Worm (Caenorhabditis elegans) whole organism, midembryonic: ENCODE results near the gene T19B10.5.

Experiments
- T22C8.4 ChIP-seq: fragments of 200-800 bp; sonication (Bioruptor generic); IDR thresholded peaks from 2 replicates; pipeline ENCODE4 v1.3.6; 2022; ENCODE audit warnings: missing genetic modification characterization, missing compliant biosample characterization
- cog-1 ChIP-seq: sonication (generic microtip); optimal IDR thresholded peaks from 2 replicates; lab custom pipeline; 2016; ENCODE audit warnings: missing genetic modification characterization, missing compliant biosample characterization
- flt-1 ChIP-seq: fragments of 200-800 bp; sonication (Bioruptor generic); IDR thresholded peaks from 2 replicates; pipeline ENCODE4 v1.3.6; 2022; ENCODE audit warnings: missing genetic modification characterization, missing compliant biosample characterization
- klf-2 ChIP-seq: fragments of 200-800 bp; sonication (Bioruptor generic); conservative IDR thresholded peaks from 2 replicates; pipeline ENCODE4 v1.3.6; 2022; ENCODE audit warnings: missing genetic modification reagents, missing genetic modification characterization, missing compliant biosample characterization
- med-1 ChIP-seq: sonication (generic microtip); optimal IDR thresholded peaks from 2 replicates; lab custom pipeline; 2017; ENCODE audit warnings: missing genetic modification characterization, mild to moderate bottlenecking, missing compliant biosample characterization, antibody characterized with exemption, missing genetic modification reagents; ENCODE audit not compliant: insufficient read depth
- ref-1 ChIP-seq: fragments of 200-800 bp; sonication (Bioruptor generic); conservative IDR thresholded peaks from 2 replicates; pipeline ENCODE4 v1.3.6; 2022; ENCODE audit warnings: missing genetic modification reagents, missing genetic modification characterization, missing compliant biosample characterization
- tab-1 ChIP-seq: fragments of 200-800 bp; sonication (Bioruptor generic); IDR thresholded peaks from 2 replicates; pipeline ENCODE4 v1.3.6; 2022; ENCODE audit warnings: missing genetic modification characterization, missing compliant biosample characterization
- ztf-23 ChIP-seq: fragments of 200-800 bp; sonication (Bioruptor generic); IDR thresholded peaks from 2 replicates; pipeline ENCODE4 v1.3.6; 2022; ENCODE audit warnings: missing genetic modification reagents, missing genetic modification characterization, missing compliant biosample characterization
- ztf-29 ChIP-seq: fragments of 200-800 bp; sonication (Bioruptor generic); IDR thresholded peaks from 2 replicates; pipeline ENCODE4 v1.3.6; 2022; ENCODE audit warnings: missing genetic modification reagents, missing genetic modification characterization, missing compliant biosample characterization

Gene T19B10.5

ce11 chrV:11234350-11234749 lies at the start of gene T19B10.5:
TSS of gene T19B10.5 (plus strand) at chrV:11234650.
- TF ChIP-seq klf-2 (GFP tag; lab: Robert Waterston, UW) = no peak
- TF ChIP-seq med-1 = no peak

ce11 chrV:11190983-11191382 lies 43.5 kb upstream of the T19B10.5 start, which contains the start of gene lgc-49:
TSS of gene lgc-49 (plus strand) at chrV:11191283.
- no peak for TF ChIP-seq cog-1
- no peak for TF ChIP-seq tab-1 (GFP tag; lab: Robert Waterston, UW)
- no peak for TF ChIP-seq ztf-23
- TF ChIP-seq ztf-29 (GFP tag; lab: Robert Waterston, UW) = no peak
- TF ChIP-seq T22C8.4 (GFP tag; lab: Robert Waterston, UW) = no peak

DNA sequence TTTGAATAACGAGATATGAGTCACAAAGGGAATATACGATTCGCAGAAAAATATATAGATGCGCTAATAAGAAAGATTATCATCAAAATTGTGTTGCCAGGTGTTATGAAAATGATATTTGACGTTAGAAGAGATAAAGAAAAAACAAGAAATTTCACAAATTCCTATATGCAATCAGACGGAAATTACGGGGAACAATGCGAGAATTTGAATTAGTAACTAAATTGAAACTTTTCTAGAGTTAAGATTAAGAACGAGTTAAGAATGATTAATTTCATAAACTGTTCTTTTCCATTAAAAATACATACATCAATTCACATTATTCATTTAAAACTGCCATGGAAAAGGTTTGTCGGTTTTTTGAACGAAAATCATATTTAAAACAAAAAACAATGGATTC lies 38.3 kb upstream of the T19B10.5 start, which contains the start of gene clc-6:
Gene clc-6 (minus strand): TSS at position 101 of the 400 bp plus-strand sequence.
- TF ChIP-seq ztf-29 (GFP tag; lab: Robert Waterston, UW) = no peak
- no peak for TF ChIP-seq ref-1 (GFP tag; lab: Robert Waterston, UW)
- no peak for TF ChIP-seq ztf-23
- no peak for TF ChIP-seq T22C8.4 (GFP tag; lab: Robert Waterston, UW)
- no peak for TF ChIP-seq klf-2 (GFP tag; lab: Robert Waterston, UW)
- no peak for TF ChIP-seq med-1
- TF ChIP-seq tab-1 (GFP tag; lab: Robert Waterston, UW) = no peak
- no peak for TF ChIP-seq flt-1 (GFP tag; lab: Robert Waterston, UW)
- TF ChIP-seq cog-1 = no peak

DNA sequence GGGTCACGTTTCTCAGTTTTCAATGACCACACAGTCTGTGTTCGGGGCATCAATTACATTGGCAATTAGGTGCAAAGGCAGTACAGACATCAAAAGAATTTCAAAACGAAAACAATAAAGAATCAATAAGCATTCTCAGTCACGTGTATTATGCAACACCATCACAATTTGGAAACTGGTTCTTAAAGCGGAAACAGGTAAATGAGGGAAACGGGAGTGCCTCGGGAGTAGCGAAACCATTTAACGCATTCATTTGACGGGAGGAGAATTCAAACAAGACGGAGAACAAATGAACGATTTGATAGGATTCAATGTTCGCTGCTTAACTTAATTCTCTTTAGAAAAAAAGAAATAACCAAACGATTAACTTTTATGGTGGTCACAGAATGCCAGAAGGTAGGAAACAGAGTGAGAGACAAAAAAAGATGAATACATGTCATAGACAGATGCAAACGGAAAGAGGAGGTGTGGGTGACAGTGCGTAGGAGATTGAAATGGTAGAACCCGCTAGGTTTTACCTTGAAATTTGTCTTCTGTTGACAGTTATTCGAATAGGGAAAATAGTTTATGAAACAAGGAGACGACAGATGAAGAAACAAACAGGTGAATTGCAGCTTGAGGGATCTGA lies 37.7 kb upstream of the T19B10.5 start:
- no peak for TF ChIP-seq cog-1
- TF ChIP-seq ztf-23 = no peak
- TF ChIP-seq med-1 = no peak
- TF ChIP-seq T22C8.4 (GFP tag; lab: Robert Waterston, UW) = no peak
- TF ChIP-seq klf-2 (GFP tag; lab: Robert Waterston, UW) = no peak
- TF ChIP-seq ref-1 (GFP tag; lab: Robert Waterston, UW) = no peak
- TF ChIP-seq flt-1 (GFP tag; lab: Robert Waterston, UW) = no peak
- TF ChIP-seq tab-1 (GFP tag; lab: Robert Waterston, UW) = no peak
- no peak for TF ChIP-seq ztf-29 (GFP tag; lab: Robert Waterston, UW)

DNA sequence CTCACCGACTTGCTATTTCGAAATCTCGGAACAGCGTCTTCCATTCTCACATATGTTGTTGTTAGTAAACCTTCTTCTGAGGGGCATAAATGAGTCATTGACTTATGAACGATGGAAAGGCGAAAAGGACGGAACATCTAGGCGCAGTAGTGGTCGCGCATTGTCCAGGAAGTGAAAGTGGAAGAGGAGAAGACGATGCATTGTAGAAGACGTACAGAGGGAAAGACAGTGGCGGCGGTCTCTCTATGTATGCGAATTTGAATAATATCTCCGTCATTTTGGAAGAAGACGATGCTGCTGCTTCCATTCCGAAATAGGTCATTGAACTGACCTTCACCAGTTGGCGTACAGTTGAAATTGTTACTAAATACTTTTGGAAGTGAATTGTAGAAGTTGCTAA lies 36.4 kb upstream of the T19B10.5 start:
- no peak for TF ChIP-seq klf-2 (GFP tag; lab: Robert Waterston, UW)
- no peak for TF ChIP-seq T22C8.4 (GFP tag; lab: Robert Waterston, UW)

DNA sequence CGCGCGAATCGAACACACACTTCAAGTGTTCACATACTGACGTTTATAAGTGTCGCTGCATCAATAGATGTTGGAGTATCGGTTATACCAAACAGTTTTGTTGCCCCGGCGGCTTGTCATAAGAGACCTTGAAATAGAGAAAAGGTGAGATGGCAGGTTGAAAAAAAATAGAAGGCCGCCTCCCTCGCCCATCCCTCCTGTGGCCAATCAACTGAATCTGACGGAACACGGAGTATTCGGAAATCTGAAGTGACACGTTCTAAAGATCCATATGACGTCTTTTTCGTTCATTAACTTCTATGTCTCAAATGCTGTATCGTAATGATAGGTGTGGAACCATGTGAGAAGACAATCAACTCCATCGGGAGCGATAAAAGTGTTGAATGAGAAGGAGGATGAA lies 35.0 kb upstream of the T19B10.5 start:
- TF ChIP-seq ztf-23 (no peak), T22C8.4 (GFP tag; lab: Robert Waterston, UW) (no peak), ref-1 (GFP tag; lab: Robert Waterston, UW) (no peak), ztf-29 (GFP tag; lab: Robert Waterston, UW) (no peak)

DNA sequence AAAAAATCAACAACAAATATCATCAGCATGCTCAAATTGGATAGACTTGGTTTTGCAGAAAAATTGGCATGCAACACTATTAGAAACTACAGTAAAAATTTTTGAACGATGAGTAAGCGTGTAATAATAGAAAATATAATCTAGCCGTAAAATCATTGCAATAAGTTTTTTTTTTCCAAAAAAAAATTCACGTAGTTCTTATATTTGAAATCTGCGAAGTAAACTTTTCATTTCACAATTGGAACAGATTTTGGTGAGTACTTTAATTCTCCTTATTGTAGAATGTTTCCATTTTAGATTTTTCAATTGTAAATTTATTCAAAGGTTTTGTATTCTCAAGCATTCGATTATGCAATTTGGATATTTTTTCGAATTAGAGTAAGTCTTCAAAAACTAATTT lies 34.1 kb upstream of the T19B10.5 start, which contains the start of gene K10D6.3:
Gene K10D6.3 (plus strand): TSS at position 301 of the 400 bp plus-strand sequence.
- TF ChIP-seq ref-1 (GFP tag; lab: Robert Waterston, UW) = no peak
- no peak for TF ChIP-seq flt-1 (GFP tag; lab: Robert Waterston, UW)
- TF ChIP-seq T22C8.4 (GFP tag; lab: Robert Waterston, UW) = no peak
- TF ChIP-seq tab-1 (GFP tag; lab: Robert Waterston, UW) = no peak
- TF ChIP-seq ztf-23 = no peak
- TF ChIP-seq ztf-29 (GFP tag; lab: Robert Waterston, UW) = no peak
- no peak for TF ChIP-seq klf-2 (GFP tag; lab: Robert Waterston, UW)
- no peak for TF ChIP-seq med-1

DNA sequence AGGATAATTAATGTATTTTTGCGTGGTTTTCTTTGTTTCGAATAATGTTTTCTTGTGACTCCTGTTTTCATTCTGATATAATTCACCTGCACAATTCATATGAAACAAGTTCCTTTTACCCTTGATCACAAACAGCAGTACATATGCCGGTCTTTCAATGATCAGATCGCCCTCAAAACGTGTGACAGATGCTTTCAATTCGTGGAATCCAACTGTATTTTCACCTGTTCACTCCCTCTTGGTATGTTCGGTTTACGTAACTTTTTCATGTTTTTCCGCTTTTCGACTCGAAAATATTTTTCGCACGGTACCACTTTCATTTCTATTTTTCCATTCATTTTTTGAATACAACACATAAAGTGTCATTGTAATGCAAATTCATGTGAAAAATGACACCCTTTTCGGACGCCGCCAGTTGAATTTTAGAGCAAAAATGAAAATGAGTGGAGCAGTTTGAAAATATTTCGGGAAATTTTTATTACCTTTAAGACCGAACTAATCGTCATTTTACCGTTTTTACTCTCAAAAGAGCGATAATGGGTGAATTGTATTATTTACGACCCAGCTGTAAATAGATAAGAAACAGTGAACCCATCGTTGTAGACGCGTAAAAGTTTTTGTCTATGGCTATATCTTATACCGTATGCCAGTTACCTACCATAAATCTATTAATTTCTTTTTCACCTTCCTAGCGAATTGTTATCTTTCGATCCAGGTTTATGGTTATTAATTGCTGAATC lies 32.5 kb upstream of the T19B10.5 start, which contains the start of gene K10D6.4:
Gene K10D6.4 (plus strand): TSS at position 100 of the 740 bp plus-strand sequence.
- TF ChIP-seq cog-1 (no peak), med-1 (no peak), klf-2 (GFP tag; lab: Robert Waterston, UW) (no peak), ztf-29 (GFP tag; lab: Robert Waterston, UW) (no peak), ref-1 (GFP tag; lab: Robert Waterston, UW) (no peak)

- no peak for TF ChIP-seq ztf-29 (GFP tag; lab: Robert Waterston, UW)
- TF ChIP-seq med-1 = no peak
- no peak for TF ChIP-seq cog-1
- no peak for TF ChIP-seq T22C8.4 (GFP tag; lab: Robert Waterston, UW)
- TF ChIP-seq flt-1 (GFP tag; lab: Robert Waterston, UW) = no peak
- no peak for TF ChIP-seq tab-1 (GFP tag; lab: Robert Waterston, UW)
- TF ChIP-seq ref-1 (GFP tag; lab: Robert Waterston, UW) = no peak
- no peak for TF ChIP-seq klf-2 (GFP tag; lab: Robert Waterston, UW)
- TF ChIP-seq ztf-23 = no peak
Measured at ce11 chrV:11204452-11204851, 30.0 kb upstream of the T19B10.5 start.

- TF ChIP-seq ztf-23 (no peak), tab-1 (GFP tag; lab: Robert Waterston, UW) (no peak), med-1 (no peak), klf-2 (GFP tag; lab: Robert Waterston, UW) (no peak), T22C8.4 (GFP tag; lab: Robert Waterston, UW) (no peak), ztf-29 (GFP tag; lab: Robert Waterston, UW) (no peak), cog-1 (no peak)
Measured at ce11 chrV:11206467-11206866, 28.0 kb upstream of the T19B10.5 start.
